Worm (Caenorhabditis elegans): ENCODE measurements around the gene K09D9.14.

Gene K09D9.14

ce11 chrV:4022309-4022708 is 633 bp upstream of the K09D9.14 start, which contains the start of gene cyp-35A3:
cyp-35A3 (plus strand) TSS chrV:4022609.
- TF ChIP-seq sea-2 (GFP tag; optimal IDR thresholded peaks at IDR 0.05) (no peak), ztf-4 (tag; optimal IDR thresholded peaks at IDR 0.05) (no peak), nfya-1 (tag; optimal IDR thresholded peaks at IDR 0.05; ENCODE audit: insufficient read depth) (no peak), unc-39 (tag; optimal IDR thresholded peaks at IDR 0.05) (no peak), ZK546.5 (tag; optimal IDR thresholded peaks at IDR 0.05) (no peak), nhr-76 (tag; optimal IDR thresholded peaks at IDR 0.05) (no peak), elt-2 (tag; optimal IDR thresholded peaks at IDR 0.05) (no peak), ama-1 (optimal IDR thresholded peaks at IDR 0.05) (no peak), nhr-11 (tag; optimal IDR thresholded peaks at IDR 0.05) (no peak), snpc-4 (tag; optimal IDR thresholded peaks at IDR 0.05) (no peak), ceh-28 (tag; optimal IDR thresholded peaks at IDR 0.05) (no peak), egl-5 (tag; optimal IDR thresholded peaks at IDR 0.05) (no peak), ceh-82 (tag; optimal IDR thresholded peaks at IDR 0.05) (no peak)

ce11 chrV:4019188-4019587 is 2.5 kb downstream of the K09D9.14 start, which contains the start of gene K09D9.3:
K09D9.3 (plus strand) TSS chrV:4019488.
- TF ChIP-seq mml-1 (tag; optimal IDR thresholded peaks at IDR 0.05): no peak
- TF ChIP-seq ZK546.5 (tag; optimal IDR thresholded peaks at IDR 0.05): no peak
- no peak for TF ChIP-seq nhr-28 (tag; optimal IDR thresholded peaks at IDR 0.05)
- TF ChIP-seq nhr-43 (tag; optimal IDR thresholded peaks at IDR 0.05; ENCODE audit: poor library complexity, severe bottlenecking): no peak
- no peak for TF ChIP-seq unc-62 (GFP tag; optimal IDR thresholded peaks at IDR 0.05)
- TF ChIP-seq lin-15B (tag; optimal IDR thresholded peaks at IDR 0.05): no peak
- no peak for TF ChIP-seq R02D3.7 (tag; optimal IDR thresholded peaks at IDR 0.05)
- no peak for TF ChIP-seq egl-27 (tag; optimal IDR thresholded peaks at IDR 0.05)
- no peak for TF ChIP-seq nhr-11 (tag; optimal IDR thresholded peaks at IDR 0.05)
- TF ChIP-seq tbx-2 (tag; optimal IDR thresholded peaks at IDR 0.05): no peak
- no peak for TF ChIP-seq elt-3 (tag; optimal IDR thresholded peaks at IDR 0.05)
- TF ChIP-seq pqm-1 (tag; optimal IDR thresholded peaks at IDR 0.05): no peak
- no peak for TF ChIP-seq sea-2 (GFP tag; optimal IDR thresholded peaks at IDR 0.05)
- no peak for TF ChIP-seq skn-1 (tag; optimal IDR thresholded peaks at IDR 0.05)

- TF ChIP-seq fkh-10 (GFP tag; optimal IDR thresholded peaks at IDR 0.05) (no peak), nhr-76 (tag; optimal IDR thresholded peaks at IDR 0.05) (no peak)
Observed at ce11 chrV:4018591-4018990, 3.1 kb downstream of the K09D9.14 start.

ce11 chrV:4016780-4017179 is 4.9 kb downstream of the K09D9.14 start, which contains the start of gene srw-89:
srw-89 (plus strand) TSS chrV:4017080.
- TF ChIP-seq ama-1 (optimal IDR thresholded peaks at IDR 0.05) (no peak), ztf-4 (tag; optimal IDR thresholded peaks at IDR 0.05) (no peak), daf-12 (tag; optimal IDR thresholded peaks at IDR 0.05) (no peak)

- TF ChIP-seq ztf-4 (tag; optimal IDR thresholded peaks at IDR 0.05) (no peak), elt-1 (tag; optimal IDR thresholded peaks at IDR 0.05) (no peak), egl-27 (tag; optimal IDR thresholded peaks at IDR 0.05) (no peak), daf-12 (tag; optimal IDR thresholded peaks at IDR 0.05) (no peak), egl-5 (tag; optimal IDR thresholded peaks at IDR 0.05) (no peak), ztf-11 (tag; optimal IDR thresholded peaks at IDR 0.05) (no peak), R02D3.7 (tag; optimal IDR thresholded peaks at IDR 0.05) (no peak), nhr-28 (tag; optimal IDR thresholded peaks at IDR 0.05) (no peak), sea-2 (GFP tag; optimal IDR thresholded peaks at IDR 0.05) (no peak), tbx-2 (tag; optimal IDR thresholded peaks at IDR 0.05) (no peak), pha-4 (tag; optimal IDR thresholded peaks at IDR 0.05) (no peak)
Observed at ce11 chrV:4010170-4010569, 11.5 kb downstream of the K09D9.14 start, which contains the start of gene srh-4. srh-4 (plus strand) TSS chrV:4010470.

ce11 chrV:4007927-4008326 is 13.7 kb downstream of the K09D9.14 start, which contains the start of gene srh-7:
srh-7 (plus strand) TSS chrV:4008227.
- TF ChIP-seq nhr-43 (tag; optimal IDR thresholded peaks at IDR 0.05; ENCODE audit: poor library complexity, severe bottlenecking) (no peak), fkh-2 (tag; optimal IDR thresholded peaks at IDR 0.05) (no peak), nhr-12 (tag; optimal IDR thresholded peaks at IDR 0.05) (no peak), ceh-9 (tag; optimal IDR thresholded peaks at IDR 0.05) (no peak), ztf-11 (tag; optimal IDR thresholded peaks at IDR 0.05) (no peak), lin-39 (tag; optimal IDR thresholded peaks at IDR 0.05) (no peak), jun-1 (tag; optimal IDR thresholded peaks at IDR 0.05) (no peak), nfya-1 (tag; optimal IDR thresholded peaks at IDR 0.05; ENCODE audit: insufficient read depth) (no peak), nhr-11 (tag; optimal IDR thresholded peaks at IDR 0.05) (no peak), lsy-12 (tag; optimal IDR thresholded peaks at IDR 0.05) (no peak), lin-15B (tag; optimal IDR thresholded peaks at IDR 0.05) (no peak), ama-1 (optimal IDR thresholded peaks at IDR 0.05) (no peak), nhr-28 (tag; optimal IDR thresholded peaks at IDR 0.05) (no peak), R02D3.7 (tag; optimal IDR thresholded peaks at IDR 0.05) (no peak), elt-1 (tag; optimal IDR thresholded peaks at IDR 0.05) (no peak), eor-1 (tag; optimal IDR thresholded peaks at IDR 0.05) (no peak)

Measured in whole organism, L3 larva.